Worm (Caenorhabditis elegans): ENCODE data around the gene E04F6.15.

- TF ChIP-seq pag-3 (tag; optimal IDR thresholded peaks at IDR 0.05; ENCODE audit: borderline replicate concordance), result no peak
- no peak for TF ChIP-seq T23F11.4 (GFP tag; optimal IDR thresholded peaks at IDR 0.05)
- TF ChIP-seq mec-3 (tag; optimal IDR thresholded peaks at IDR 0.05; ENCODE audit: borderline replicate concordance), result no peak
- TF ChIP-seq pha-2 (tag; optimal IDR thresholded peaks at IDR 0.05), result no peak
- TF ChIP-seq rnt-1 (tag; optimal IDR thresholded peaks at IDR 0.05), result no peak
- no peak for TF ChIP-seq ama-1 (optimal IDR thresholded peaks at IDR 0.05)
- no peak for TF ChIP-seq nhr-11 (tag; optimal IDR thresholded peaks at IDR 0.05)
- TF ChIP-seq pqm-1 (tag; optimal IDR thresholded peaks at IDR 0.05), result no peak
- no peak for TF ChIP-seq ceh-2 (tag; optimal IDR thresholded peaks at IDR 0.05)
- no peak for TF ChIP-seq K09A11.1 (tag; optimal IDR thresholded peaks at IDR 0.05; ENCODE audit: insufficient read depth)
These were observed 22.4 kb upstream of the E04F6.15 start, which contains the start of gene ctsa-3.1 for ce11 chrII:7232517-7232916.
